Fruit fly (Drosophila melanogaster) whole organism, embryonic: ENCODE measurements around the gene Psf3.

Experiments used
- Asciz ChIP-seq: fragments of 200-800 bp; sonication (Bioruptor generic); optimal IDR thresholded peaks from 2 replicates; lab custom pipeline; 2017; ENCODE audit warnings: missing biosample characterization, mild to moderate bottlenecking, missing genetic modification characterization, missing genetic modification reagents
- Blimp-1 ChIP-seq: fragments of 200-800 bp; sonication (Bioruptor generic); optimal IDR thresholded peaks from 3 replicates; lab custom pipeline; 2018; ENCODE audit warnings: missing biosample characterization, missing genetic modification characterization, mild to moderate bottlenecking, moderate library complexity, missing genetic modification reagents
- CG10565 ChIP-seq: fragments of 200-800 bp; sonication (Bioruptor generic); optimal IDR thresholded peaks from 3 replicates; lab custom pipeline; 2016; ENCODE audit warnings: missing biosample characterization, mild to moderate bottlenecking, missing genetic modification characterization
- CG1233 ChIP-seq: fragments of 200-800 bp; sonication (Bioruptor generic); optimal IDR thresholded peaks from 4 replicates; lab custom pipeline; 2018; ENCODE audit warnings: missing biosample characterization, mild to moderate bottlenecking, missing genetic modification characterization
- CG12391 ChIP-seq: fragments of 200-800 bp; sonication (Bioruptor generic); optimal IDR thresholded peaks from 3 replicates; lab custom pipeline; 2018; ENCODE audit warnings: missing biosample characterization, mild to moderate bottlenecking, missing genetic modification characterization, moderate library complexity
- CG13287 ChIP-seq: fragments of 200-800 bp; sonication (Bioruptor generic); IDR thresholded peaks from 2 replicates; pipeline ENCODE4 v1.3.6; 2022; ENCODE audit warnings: missing biosample characterization, missing genetic modification characterization; ENCODE audit not compliant: partially characterized antibody
- CG13424 ChIP-seq: fragments of 200-800 bp; sonication (Bioruptor generic); optimal IDR thresholded peaks from 2 replicates; lab custom pipeline; 2019; ENCODE audit warnings: missing biosample characterization, mild to moderate bottlenecking, missing genetic modification characterization, moderate library complexity
- CG15514 ChIP-seq: fragments of 200-800 bp; sonication (Bioruptor generic); optimal IDR thresholded peaks from 3 replicates; lab custom pipeline; 2017; ENCODE audit warnings: missing biosample characterization, missing genetic modification characterization, mild to moderate bottlenecking, moderate library complexity, missing genetic modification reagents
- CG1602 ChIP-seq: fragments of 200-800 bp; sonication (Bioruptor generic); optimal IDR thresholded peaks from 3 replicates; lab custom pipeline; 2016; ENCODE audit warnings: missing biosample characterization, missing genetic modification characterization
- CG17359 ChIP-seq: fragments of 200-800 bp; sonication (Bioruptor generic); optimal IDR thresholded peaks from 3 replicates; lab custom pipeline; 2018; ENCODE audit warnings: missing biosample characterization, mild to moderate bottlenecking, missing genetic modification characterization, moderate library complexity
- CG2120 ChIP-seq: fragments of 200-800 bp; sonication (Bioruptor generic); optimal IDR thresholded peaks from 3 replicates; lab custom pipeline; 2016; ENCODE audit warnings: missing biosample characterization, missing genetic modification characterization
- CG2712 ChIP-seq: fragments of 200-800 bp; optimal IDR thresholded peaks from 3 replicates; lab custom pipeline; 2019; ENCODE audit warnings: missing biosample characterization, mild to moderate bottlenecking, missing genetic modification characterization, moderate library complexity
- CG31441 ChIP-seq: fragments of 200-800 bp; sonication (Bioruptor generic); IDR thresholded peaks from 2 replicates; pipeline ENCODE4 v1.3.6; 2022; ENCODE audit warnings: missing biosample characterization, missing genetic modification characterization
- CG32532 ChIP-seq: fragments of 200-800 bp; sonication (Bioruptor generic); IDR thresholded peaks from 2 replicates; pipeline ENCODE4 v1.3.6; 2022; ENCODE audit warnings: missing biosample characterization, missing genetic modification characterization
- CG3281 ChIP-seq: fragments of 200-800 bp; sonication (Bioruptor generic); optimal IDR thresholded peaks from 3 replicates; lab custom pipeline; 2017; ENCODE audit warnings: missing biosample characterization, mild to moderate bottlenecking, missing genetic modification characterization
- CG34422 ChIP-seq: fragments of 200-800 bp; sonication (Bioruptor generic); IDR thresholded peaks from 3 replicates; pipeline ENCODE4 v1.3.6; 2022; ENCODE audit warnings: missing biosample characterization, missing genetic modification characterization
- CG7556 ChIP-seq: fragments of 200-800 bp; sonication (Bioruptor generic); optimal IDR thresholded peaks from 2 replicates; lab custom pipeline; 2017; ENCODE audit warnings: missing biosample characterization, mild to moderate bottlenecking, missing genetic modification characterization
- CG7786 ChIP-seq: fragments of 200-800 bp; sonication (Bioruptor generic); optimal IDR thresholded peaks from 2 replicates; lab custom pipeline; 2016; ENCODE audit warnings: missing biosample characterization, missing genetic modification characterization
- CG8388 ChIP-seq: fragments of 200-800 bp; sonication (Bioruptor generic); optimal IDR thresholded peaks from 2 replicates; lab custom pipeline; 2019; ENCODE audit warnings: missing biosample characterization, mild to moderate bottlenecking, missing genetic modification characterization, moderate library complexity
- CG9437 ChIP-seq: fragments of 200-800 bp; sonication (Bioruptor generic); optimal IDR thresholded peaks from 2 replicates; lab custom pipeline; 2018; ENCODE audit warnings: missing biosample characterization, mild to moderate bottlenecking, missing genetic modification characterization
- D19A ChIP-seq: fragments of 200-800 bp; optimal IDR thresholded peaks from 3 replicates; lab custom pipeline; 2019; ENCODE audit warnings: missing biosample characterization, mild to moderate bottlenecking, missing genetic modification characterization, moderate library complexity
- Drgx ChIP-seq: fragments of 200-800 bp; sonication (Bioruptor generic); IDR thresholded peaks from 2 replicates; pipeline ENCODE4 v1.3.6; 2022; ENCODE audit warnings: missing biosample characterization, missing genetic modification characterization
- Hmr ChIP-seq: fragments of 200-800 bp; sonication (Bioruptor generic); optimal IDR thresholded peaks from 3 replicates; lab custom pipeline; 2017; ENCODE audit warnings: mild to moderate bottlenecking, missing biosample characterization, missing genetic modification reagents, missing genetic modification characterization
- Hr51 ChIP-seq, 2 experiments: fragments of 200-800 bp; sonication (Bioruptor generic); optimal IDR thresholded peaks; 2 replicates in 1 of 2; 3 replicates in 1 of 2; lab custom pipeline; 2016 to 2018; ENCODE audit warnings: missing biosample characterization in 2 of 2, missing genetic modification characterization in 2 of 2, mild to moderate bottlenecking in 1 of 2, moderate library complexity in 1 of 2
- Hr78 ChIP-seq, 2 experiments: fragments of 200-800 bp in 1 of 2; fragments of >200 bp in 1 of 2; sonication (Bioruptor generic) in 1 of 2; optimal IDR thresholded peaks; 2 replicates each; lab custom pipeline; 2017 to 2019; ENCODE audit warnings: missing biosample characterization in 2 of 2, missing genetic modification characterization in 2 of 2, mild to moderate bottlenecking in 1 of 2, moderate library complexity in 1 of 2
- Mad ChIP-seq: fragments of 200-800 bp; sonication (Bioruptor generic); optimal IDR thresholded peaks from 2 replicates; lab custom pipeline; 2016; ENCODE audit warnings: missing biosample characterization, missing genetic modification characterization
- Sox102F ChIP-seq: fragments of 200-800 bp; sonication (Bioruptor generic); optimal IDR thresholded peaks from 2 replicates; lab custom pipeline; 2018; ENCODE audit warnings: missing biosample characterization, mild to moderate bottlenecking, missing genetic modification characterization, moderate library complexity
- Vsx1 ChIP-seq: fragments of 200-800 bp; sonication (Bioruptor generic); optimal IDR thresholded peaks from 2 replicates; lab custom pipeline; 2017; ENCODE audit warnings: missing biosample characterization, mild to moderate bottlenecking, missing genetic modification characterization, missing genetic modification reagents
- ash1 ChIP-seq: fragments of 200-800 bp; sonication (Bioruptor generic); optimal IDR thresholded peaks from 2 replicates; lab custom pipeline; 2018; ENCODE audit warnings: missing biosample characterization, mild to moderate bottlenecking, missing genetic modification characterization
- az2 ChIP-seq: fragments of 200-800 bp; sonication (Bioruptor generic); optimal IDR thresholded peaks from 3 replicates; lab custom pipeline; 2016; ENCODE audit warnings: missing biosample characterization, missing genetic modification characterization
- bab2 ChIP-seq: fragments of 200-800 bp; sonication (Bioruptor generic); optimal IDR thresholded peaks from 2 replicates; lab custom pipeline; 2016; ENCODE audit warnings: missing biosample characterization, missing genetic modification characterization
- bbx ChIP-seq: fragments of 200-800 bp; sonication (Bioruptor generic); IDR thresholded peaks from 2 replicates; pipeline ENCODE4 v1.3.6; 2022; ENCODE audit warnings: missing biosample characterization, missing genetic modification characterization; ENCODE audit not compliant: partially characterized antibody
- bcd ChIP-seq: fragments of 200-800 bp; sonication (Bioruptor generic); optimal IDR thresholded peaks from 2 replicates; lab custom pipeline; 2017; ENCODE audit warnings: missing biosample characterization, mild to moderate bottlenecking, missing genetic modification characterization
- bsh ChIP-seq, 2 experiments: fragments of 200-800 bp; sonication (Bioruptor generic); optimal IDR thresholded peaks; 2 replicates each; lab custom pipeline; 2017 to 2018; ENCODE audit warnings: mild to moderate bottlenecking in 2 of 2, missing biosample characterization in 2 of 2, missing genetic modification characterization in 2 of 2, moderate library complexity in 1 of 2
- caup ChIP-seq: fragments of 200-800 bp; sonication (Bioruptor generic); optimal IDR thresholded peaks from 3 replicates; lab custom pipeline; 2017; ENCODE audit warnings: missing biosample characterization, mild to moderate bottlenecking, missing genetic modification characterization, moderate library complexity; ENCODE audit not compliant: severe bottlenecking
- cg ChIP-seq: fragments of 200-800 bp; sonication (Bioruptor generic); optimal IDR thresholded peaks from 3 replicates; lab custom pipeline; 2019; ENCODE audit warnings: missing biosample characterization, mild to moderate bottlenecking, missing genetic modification characterization, moderate library complexity
- chif ChIP-seq, 2 experiments: fragments of 200-800 bp; sonication (Bioruptor generic); optimal IDR thresholded peaks; 3 replicates each; lab custom pipeline; 2016; ENCODE audit warnings: missing biosample characterization in 2 of 2, missing genetic modification characterization in 2 of 2
- dm ChIP-seq: fragments of 200-800 bp; sonication (Bioruptor generic); optimal IDR thresholded peaks from 3 replicates; lab custom pipeline; 2016; ENCODE audit warnings: missing biosample characterization, missing genetic modification characterization
- ewg ChIP-seq: fragments of 200-800 bp; sonication (Bioruptor generic); optimal IDR thresholded peaks from 3 replicates; lab custom pipeline; 2017; ENCODE audit warnings: mild to moderate bottlenecking, missing biosample characterization, missing genetic modification reagents, missing genetic modification characterization
- grau ChIP-seq: fragments of 200-800 bp; optimal IDR thresholded peaks from 3 replicates; lab custom pipeline; 2019; ENCODE audit warnings: missing biosample characterization, mild to moderate bottlenecking, missing genetic modification characterization, moderate library complexity
- jigr1 ChIP-seq: fragments of 200-800 bp; sonication (Bioruptor generic); IDR thresholded peaks from 3 replicates; pipeline ENCODE4 v1.3.6; 2022; ENCODE audit warnings: missing biosample characterization, missing genetic modification characterization
- lmd ChIP-seq: fragments of 200-800 bp; sonication (Bioruptor generic); IDR thresholded peaks from 2 replicates; pipeline ENCODE4 v1.3.6; 2022; ENCODE audit warnings: missing biosample characterization, missing genetic modification characterization
- peb ChIP-seq: fragments of 200-800 bp; sonication (Bioruptor generic); IDR thresholded peaks from 2 replicates; pipeline ENCODE4 v1.3.6; 2022; ENCODE audit warnings: missing biosample characterization, missing genetic modification characterization
- pum ChIP-seq: fragments of 200-800 bp; sonication (Bioruptor generic); optimal IDR thresholded peaks from 2 replicates; lab custom pipeline; 2016; ENCODE audit warnings: missing biosample characterization, missing genetic modification characterization
- slp2 ChIP-seq: fragments of 200-800 bp; sonication (Bioruptor generic); optimal IDR thresholded peaks from 2 replicates; lab custom pipeline; 2016; ENCODE audit warnings: missing biosample characterization, missing genetic modification characterization
- tgo ChIP-seq: fragments of 200-800 bp; sonication (Bioruptor generic); IDR thresholded peaks from 3 replicates; pipeline ENCODE4 v1.3.6; 2022; ENCODE audit warnings: missing biosample characterization, missing genetic modification characterization
- trh ChIP-seq: fragments of 200-800 bp; sonication (Bioruptor generic); optimal IDR thresholded peaks from 2 replicates; lab custom pipeline; 2016; ENCODE audit warnings: missing biosample characterization, missing genetic modification characterization

Gene Psf3

DNA sequence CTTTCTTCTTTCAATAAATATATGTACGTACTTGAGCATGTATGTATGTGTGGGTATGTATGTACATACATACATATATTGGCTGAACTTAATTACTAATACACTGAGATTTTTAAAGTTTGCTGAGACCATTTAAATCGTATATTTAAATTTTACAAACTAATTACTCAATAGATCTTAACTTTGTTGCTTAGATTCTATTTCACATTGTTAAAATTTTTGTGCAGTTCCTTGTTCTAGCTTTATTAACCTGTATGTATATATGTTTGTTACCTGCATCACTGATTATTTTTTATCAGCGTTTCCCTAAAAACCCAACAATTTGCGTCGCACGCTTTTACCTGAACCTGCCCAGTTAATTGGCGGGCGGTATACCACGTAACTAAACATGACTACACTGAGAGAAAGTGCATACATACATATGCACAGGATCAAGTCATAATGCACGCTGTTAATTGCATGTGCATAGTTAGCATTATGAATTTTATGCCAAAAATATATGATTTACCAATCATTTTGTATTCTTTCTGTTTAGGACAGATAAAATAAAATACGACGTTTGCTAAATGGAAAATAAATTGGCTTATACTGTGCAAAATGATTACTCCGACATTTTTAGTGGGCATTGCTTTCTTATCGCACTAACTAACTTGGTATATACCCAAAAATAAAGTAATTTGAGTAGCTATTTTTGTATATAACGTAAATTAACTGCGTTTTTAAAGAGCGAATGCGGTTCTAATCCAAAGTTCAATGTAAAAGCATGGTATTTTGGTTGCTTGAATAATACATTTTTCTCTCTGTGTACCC, 22.9 kb downstream of the Psf3 start (continued):
- TF ChIP-seq bsh (GFP tag; optimal IDR thresholded peaks at IDR 0.05; lab: Kevin White, UChicago), result peak in 1 of 2 experiments; percentile 38
- TF ChIP-seq CG13287 (GFP tag; lab: Robert Waterston, UW), result no peak
- TF ChIP-seq bab2 (GFP tag; lab: Kevin White, UChicago), result peak; percentile 8
- 0 out of 2 replicates have a peak, but pooled peaks have one; percentile 27 for TF ChIP-seq lmd (GFP tag; lab: Robert Waterston, UW)
- TF ChIP-seq Drgx (GFP tag; lab: Robert Waterston, UW), result no peak; the same call in 1 of the 2 replicates
- TF ChIP-seq Hr78 (GFP tag; optimal IDR thresholded peaks at IDR 0.05; lab: Kevin White, UChicago), result no peak
- TF ChIP-seq trh, result no peak
- TF ChIP-seq Vsx1 (GFP tag; lab: Kevin White, UChicago), result peak; percentile 10
- peak; percentile 3 for TF ChIP-seq CG2712 (tag; lab: Kevin White, UChicago)
- peak in 1 of 2 experiments; percentile 27 for TF ChIP-seq Hr51 (GFP tag; optimal IDR thresholded peaks at IDR 0.05; lab: Kevin White, UChicago)
- 0 out of 3 replicates have a peak, but pooled peaks have one; percentile 27 for TF ChIP-seq jigr1
- TF ChIP-seq Blimp-1 (GFP tag; lab: Kevin White, UChicago), result peak; percentile 18
- TF ChIP-seq bcd (GFP tag; lab: Kevin White, UChicago), result peak; percentile 58
- peak; percentile 17 for TF ChIP-seq dm (GFP tag; lab: Kevin White, UChicago)
- peak; percentile 2 to 7 for TF ChIP-seq chif (GFP tag; optimal IDR thresholded peaks at IDR 0.05; lab: Kevin White, UChicago)
- peak; percentile 4 for TF ChIP-seq CG10565 (GFP tag; lab: Kevin White, UChicago)
- peak; percentile 11 for TF ChIP-seq CG1233 (GFP tag; lab: Kevin White, UChicago)
- TF ChIP-seq CG1602 (GFP tag; lab: Kevin White, UChicago), result peak; percentile 31
- no peak for TF ChIP-seq caup (GFP tag; lab: Kevin White, UChicago)
- TF ChIP-seq Mad, result peak; percentile 6
- peak; percentile 19; the same call in 1 of the 2 replicates for TF ChIP-seq CG32532 (GFP tag; lab: Robert Waterston, UW)
- TF ChIP-seq ewg (GFP tag; lab: Kevin White, UChicago), result peak; percentile 21
- TF ChIP-seq Asciz (GFP tag; lab: Kevin White, UChicago), result peak; percentile 16
- peak; percentile 35 for TF ChIP-seq az2
- peak; percentile 5 for TF ChIP-seq slp2 (GFP tag; lab: Kevin White, UChicago)
- TF ChIP-seq CG9437 (GFP tag; lab: Kevin White, UChicago), result peak; percentile 56
- peak; percentile 12 for TF ChIP-seq D19A (tag; lab: Kevin White, UChicago)
- no peak for TF ChIP-seq cg
- peak; percentile 66 for TF ChIP-seq CG7556 (GFP tag; lab: Kevin White, UChicago)
- TF ChIP-seq CG13424, result no peak
- no peak for TF ChIP-seq CG7786
- TF ChIP-seq CG3281, result peak; percentile 13
- 0 out of 3 replicates have a peak, but pooled peaks have one; percentile 39 for TF ChIP-seq tgo (GFP tag; lab: Robert Waterston, UW)
- peak; percentile 7 for TF ChIP-seq CG17359 (tag; lab: Kevin White, UChicago)
- peak; percentile 26 for TF ChIP-seq CG2120 (GFP tag; lab: Kevin White, UChicago)
- no peak for TF ChIP-seq bbx (GFP tag; lab: Robert Waterston, UW)
- no peak for TF ChIP-seq ash1 (GFP tag; lab: Kevin White, UChicago)
- peak; percentile 39 for TF ChIP-seq grau
- peak; percentile 30 for TF ChIP-seq pum
- peak; percentile 5 for TF ChIP-seq Hmr (GFP tag; lab: Kevin White, UChicago)
- TF ChIP-seq CG31441 (GFP tag; lab: Robert Waterston, UW), result peak; percentile 55; the same call in 1 of the 2 replicates
- peak; percentile 33; the same call in 1 of the 3 replicates for TF ChIP-seq CG34422 (GFP tag; lab: Robert Waterston, UW)
- TF ChIP-seq Sox102F, result peak; percentile 30
- TF ChIP-seq CG12391 (tag; lab: Kevin White, UChicago), result peak; percentile 37
- TF ChIP-seq peb, result no peak
- TF ChIP-seq CG15514, result peak; percentile 3
- TF ChIP-seq CG8388 (GFP tag; lab: Kevin White, UChicago), result peak; percentile 6
